Worm (Caenorhabditis elegans): ENCODE data around the gene T25B6.3.

DNA sequence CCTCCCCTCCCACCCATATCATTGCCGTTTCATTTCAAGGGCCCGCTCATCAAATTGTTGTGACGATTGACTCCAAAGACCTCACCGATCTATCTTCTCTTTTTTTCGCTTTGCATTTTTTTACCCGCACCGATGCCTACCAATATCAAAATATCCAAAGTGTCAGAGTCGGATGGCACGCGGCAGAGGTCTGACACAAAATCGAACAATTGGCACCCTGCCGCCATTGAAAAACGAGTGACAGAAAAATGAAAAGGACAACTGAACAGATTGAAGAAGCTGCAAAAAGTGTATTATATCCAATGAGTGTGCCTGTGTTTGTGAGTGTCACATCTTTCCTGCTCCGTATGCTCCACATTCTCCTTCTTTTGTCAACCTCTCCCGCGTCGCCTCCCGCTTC, 41.0 kb upstream of the T25B6.3 start:
- no peak for TF ChIP-seq cebp-2 (GFP tag; IDR thresholded peaks at IDR 0.05)
- no peak for TF ChIP-seq B0019.2 (GFP tag; conservative IDR thresholded peaks at IDR 0.05)
- TF ChIP-seq ceh-100 (GFP tag; IDR thresholded peaks at IDR 0.05) = no peak
- TF ChIP-seq ama-1 (optimal IDR thresholded peaks at IDR 0.05) = no peak
- TF ChIP-seq ama-1 (GFP tag; optimal IDR thresholded peaks at IDR 0.05) = no peak
- no peak for TF ChIP-seq D2030.7 (GFP tag; IDR thresholded peaks at IDR 0.05)
- TF ChIP-seq nfya-1 (tag; optimal IDR thresholded peaks at IDR 0.05; ENCODE audit: borderline replicate concordance, insufficient read depth) = no peak
- no peak for TF ChIP-seq attf-3 (GFP tag; conservative IDR thresholded peaks at IDR 0.05)
- no peak for TF ChIP-seq rpc-1 (optimal IDR thresholded peaks at IDR 0.05)
- TF ChIP-seq rpc-1 (tag; optimal IDR thresholded peaks at IDR 0.05) = no peak
- no peak for TF ChIP-seq F37B4.10 (GFP tag; IDR thresholded peaks at IDR 0.05)
- TF ChIP-seq somi-1 (GFP tag; optimal IDR thresholded peaks at IDR 0.05) = no peak
- TF ChIP-seq madf-10 (tag; optimal IDR thresholded peaks at IDR 0.05) = no peak
- TF ChIP-seq pha-4 (tag; optimal IDR thresholded peaks at IDR 0.05) = no peak

Measured in whole organism, young adult.